Worm (Caenorhabditis elegans): ENCODE measurements around the gene acbp-6.

The acbp-6 gene

DNA sequence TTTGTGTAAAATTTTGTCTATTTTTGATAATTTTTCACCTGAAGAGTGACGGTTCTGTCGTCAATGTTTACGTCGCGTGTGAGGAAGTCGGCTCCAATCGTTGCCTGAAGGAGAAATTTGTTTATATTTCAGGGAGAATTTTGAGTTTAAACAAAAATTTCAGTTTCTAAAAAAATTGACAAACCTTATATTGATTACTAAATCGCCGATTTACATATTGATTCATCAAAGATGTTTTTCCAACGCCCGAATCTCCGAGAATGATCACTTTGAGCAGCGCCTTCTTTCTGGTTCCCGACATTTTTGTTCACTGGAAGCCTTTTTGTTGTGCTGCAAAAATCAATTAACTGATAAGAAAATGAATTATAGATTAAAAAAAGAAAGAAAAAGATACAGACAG, 6.9 kb downstream of the acbp-6 start, which contains the start of gene rab-7 (continued):
- TF ChIP-seq unc-62 (GFP tag; optimal IDR thresholded peaks at IDR 0.05): no peak
- no peak for TF ChIP-seq somi-1 (GFP tag; optimal IDR thresholded peaks at IDR 0.05)
- no peak for TF ChIP-seq rcor-1 (GFP tag; IDR thresholded peaks at IDR 0.05)
- TF ChIP-seq repo-1 (tag; optimal IDR thresholded peaks at IDR 0.05): peak; percentile 51
- TF ChIP-seq F33H1.4 (GFP tag; IDR thresholded peaks at IDR 0.05): 0 out of 2 replicates have a peak, but pooled peaks have one; percentile 15
- peak; percentile 66 for TF ChIP-seq ama-1 (optimal IDR thresholded peaks at IDR 0.05)
- no peak for TF ChIP-seq ama-1 (GFP tag; optimal IDR thresholded peaks at IDR 0.05)
- TF ChIP-seq B0035.1 (tag; optimal IDR thresholded peaks at IDR 0.05): no peak
- TF ChIP-seq Y67H2A.10 (GFP tag; conservative IDR thresholded peaks at IDR 0.05): no peak
- TF ChIP-seq tlf-1 (GFP tag; optimal IDR thresholded peaks at IDR 0.05): peak; percentile 44
- TF ChIP-seq cebp-1 (GFP tag; IDR thresholded peaks at IDR 0.05): no peak
- peak; percentile 15 for TF ChIP-seq cebp-1 (tag; optimal IDR thresholded peaks at IDR 0.05)
- TF ChIP-seq rec-8 (tag; optimal IDR thresholded peaks at IDR 0.05): no peak
- TF ChIP-seq mel-28 (tag; optimal IDR thresholded peaks at IDR 0.05; ENCODE audit: borderline replicate concordance): no peak
- TF ChIP-seq zfh-2 (GFP tag; conservative IDR thresholded peaks at IDR 0.05): no peak
- TF ChIP-seq pha-4 (tag; optimal IDR thresholded peaks at IDR 0.05): no peak
- no peak; the same call in 1 of the 2 replicates for TF ChIP-seq mcd-1 (GFP tag; IDR thresholded peaks at IDR 0.05)
- TF ChIP-seq lin-35 (GFP tag; optimal IDR thresholded peaks at IDR 0.05): no peak
- no peak for TF ChIP-seq tbx-9 (tag; optimal IDR thresholded peaks at IDR 0.05; ENCODE audit: borderline replicate concordance)
- 0 out of 2 replicates have a peak, but pooled peaks have one; percentile 10 for TF ChIP-seq attf-6 (GFP tag; IDR thresholded peaks at IDR 0.05)
- peak; percentile 63 for TF ChIP-seq atf-7 (tag; optimal IDR thresholded peaks at IDR 0.05)
- TF ChIP-seq ceh-58 (GFP tag; IDR thresholded peaks at IDR 0.05): no peak
- no peak for TF ChIP-seq snpc-1.1 (tag; optimal IDR thresholded peaks at IDR 0.05; ENCODE audit: insufficient read depth)
- TF ChIP-seq F23B12.7 (tag; optimal IDR thresholded peaks at IDR 0.05; ENCODE audit: insufficient read depth): peak; percentile 51
- TF ChIP-seq sdz-38 (tag; optimal IDR thresholded peaks at IDR 0.05): no peak
- 0 out of 2 replicates have a peak, but pooled peaks have one; percentile 22 for TF ChIP-seq nfyb-1 (GFP tag; IDR thresholded peaks at IDR 0.05)
- TF ChIP-seq nhr-90 (tag; optimal IDR thresholded peaks at IDR 0.05): no peak

DNA sequence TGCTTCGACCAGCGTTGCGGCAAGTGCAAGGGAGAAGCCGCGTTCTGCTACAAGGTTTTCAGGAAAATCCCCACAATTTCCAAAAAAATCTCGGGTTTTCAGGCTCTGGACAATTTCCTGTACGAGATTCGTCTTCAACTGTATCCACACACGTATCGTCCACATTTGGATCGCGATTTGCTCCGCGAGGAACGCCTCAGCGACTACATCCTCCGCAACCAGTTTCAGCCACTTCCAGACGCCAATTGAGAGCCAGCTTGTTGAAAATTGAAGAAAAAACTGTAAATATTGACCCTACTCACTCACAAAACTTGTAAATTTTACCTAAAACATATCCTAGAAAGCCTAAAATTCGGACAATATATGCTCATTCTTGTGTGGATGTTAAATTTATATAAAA, 8.7 kb downstream of the acbp-6 start:
- no peak for TF ChIP-seq ceh-27 (GFP tag; optimal IDR thresholded peaks at IDR 0.05)
- TF ChIP-seq Y56A3A.18 (GFP tag; IDR thresholded peaks at IDR 0.05): 0 out of 2 replicates have a peak, but pooled peaks have one; percentile 61
- no peak for TF ChIP-seq cebp-1 (GFP tag; IDR thresholded peaks at IDR 0.05)
- peak; percentile 15 for TF ChIP-seq cebp-1 (tag; optimal IDR thresholded peaks at IDR 0.05)
- TF ChIP-seq madf-3 (GFP tag; IDR thresholded peaks at IDR 0.05): 0 out of 2 replicates have a peak, but pooled peaks have one; percentile 15
- no peak for TF ChIP-seq bed-1 (GFP tag; IDR thresholded peaks at IDR 0.05)
- TF ChIP-seq K11D2.4 (GFP tag; IDR thresholded peaks at IDR 0.05): peak; percentile 12; the same call in 1 of the 2 replicates
- TF ChIP-seq athp-1 (tag; optimal IDR thresholded peaks at IDR 0.05): peak; percentile 35
- TF ChIP-seq D2030.7 (GFP tag; IDR thresholded peaks at IDR 0.05): no peak
- no peak for TF ChIP-seq lin-54 (GFP tag; optimal IDR thresholded peaks at IDR 0.05)
- TF ChIP-seq pbrm-1 (GFP tag; IDR thresholded peaks at IDR 0.05): 0 out of 2 replicates have a peak, but pooled peaks have one; percentile 39
- no peak for TF ChIP-seq B0035.1 (tag; optimal IDR thresholded peaks at IDR 0.05)
- TF ChIP-seq ama-1 (optimal IDR thresholded peaks at IDR 0.05): peak; percentile 30
- no peak for TF ChIP-seq ama-1 (GFP tag; optimal IDR thresholded peaks at IDR 0.05)
- no peak for TF ChIP-seq ztf-18 (tag; optimal IDR thresholded peaks at IDR 0.05)
- TF ChIP-seq F33H1.4 (GFP tag; IDR thresholded peaks at IDR 0.05): 0 out of 2 replicates have a peak, but pooled peaks have one; percentile 9
- peak; percentile 20; the same call in 1 of the 2 replicates for TF ChIP-seq dox-1 (GFP tag; IDR thresholded peaks at IDR 0.05)
- TF ChIP-seq nhr-80 (tag; optimal IDR thresholded peaks at IDR 0.05): no peak
- TF ChIP-seq F57A8.1 (GFP tag; optimal IDR thresholded peaks at IDR 0.05): no peak
- peak; percentile 42 for TF ChIP-seq attf-5 (GFP tag; optimal IDR thresholded peaks at IDR 0.05)
- TF ChIP-seq nfyb-1 (GFP tag; IDR thresholded peaks at IDR 0.05): peak; percentile 60
- TF ChIP-seq hrde-1 (tag; optimal IDR thresholded peaks at IDR 0.05; ENCODE audit: borderline replicate concordance): peak; percentile 1
- 0 out of 2 replicates have a peak, but pooled peaks have one; percentile 60 for TF ChIP-seq Y53G8AR.9 (GFP tag; conservative IDR thresholded peaks at IDR 0.05)
- peak; percentile 5 for TF ChIP-seq die-1 (tag; optimal IDR thresholded peaks at IDR 0.05)
- TF ChIP-seq atf-7 (tag; optimal IDR thresholded peaks at IDR 0.05): no peak
- 0 out of 2 replicates have a peak, but pooled peaks have one; percentile 37 for TF ChIP-seq egl-44 (GFP tag; IDR thresholded peaks at IDR 0.05)
- TF ChIP-seq F52B5.7 (tag; optimal IDR thresholded peaks at IDR 0.05): peak; percentile 37
- TF ChIP-seq nhr-120 (GFP tag; IDR thresholded peaks at IDR 0.05): no peak
